Worm (Caenorhabditis elegans) whole organism, L2 larva: Measurements from ENCODE around the gene ant-1.3.
A peak's percentile ranks its signal among the peaks of the same experiment; 100 is the strongest.

Source experiments
- C34F6.9 ChIP-seq: fragments of 150-350 bp; optimal IDR thresholded peaks from 2 replicates; lab custom pipeline; 2014; ENCODE audit warnings: missing biosample characterization, missing genetic modification characterization
- F13H6.1 ChIP-seq: sonication (generic microtip); optimal IDR thresholded peaks from 2 replicates; lab custom pipeline; 2016; ENCODE audit warnings: missing genetic modification characterization, missing compliant biosample characterization
- R02D3.7 ChIP-seq: fragments of 150-350 bp; optimal IDR thresholded peaks from 2 replicates; lab custom pipeline; 2014; ENCODE audit warnings: missing biosample characterization, missing genetic modification characterization
- Y55F3AM.14 ChIP-seq: fragments of 200-800 bp; sonication (Bioruptor generic); optimal IDR thresholded peaks from 2 replicates; lab custom pipeline; 2018; ENCODE audit warnings: mild to moderate bottlenecking, missing genetic modification characterization, missing compliant biosample characterization
- ZK546.5 ChIP-seq: sonication (generic microtip); optimal IDR thresholded peaks from 2 replicates; lab custom pipeline; 2017; ENCODE audit warnings: missing biosample characterization, missing genetic modification characterization
- alr-1 ChIP-seq: fragments of 150-350 bp; optimal IDR thresholded peaks from 2 replicates; lab custom pipeline; 2014; ENCODE audit warnings: missing biosample characterization, missing genetic modification characterization
- aly-2 ChIP-seq: fragments of 150-350 bp; optimal IDR thresholded peaks from 2 replicates; lab custom pipeline; 2014; ENCODE audit warnings: missing biosample characterization, missing genetic modification characterization
- ama-1 ChIP-seq: fragments of 150-350 bp; optimal IDR thresholded peaks from 2 replicates; lab custom pipeline; 2018; ENCODE audit warnings: inconsistent platforms
- blmp-1 ChIP-seq: sonication (generic microtip); optimal IDR thresholded peaks from 2 replicates; lab custom pipeline; 2017; ENCODE audit warnings: missing genetic modification characterization, mild to moderate bottlenecking, missing compliant biosample characterization, antibody characterized with exemption, moderate library complexity; ENCODE audit not compliant: insufficient read depth
- ceh-16 ChIP-seq: fragments of 150-350 bp; optimal IDR thresholded peaks from 2 replicates; lab custom pipeline; 2014; ENCODE audit warnings: missing biosample characterization, missing genetic modification characterization
- ceh-82 ChIP-seq: fragments of 150-350 bp; optimal IDR thresholded peaks from 2 replicates; lab custom pipeline; 2014; ENCODE audit warnings: missing biosample characterization, missing genetic modification characterization
- crh-2 ChIP-seq: sonication (generic microtip); optimal IDR thresholded peaks from 2 replicates; lab custom pipeline; 2017; ENCODE audit warnings: missing biosample characterization, missing genetic modification characterization
- dmd-4 ChIP-seq: sonication (generic microtip); optimal IDR thresholded peaks from 2 replicates; lab custom pipeline; 2017; ENCODE audit warnings: missing biosample characterization, missing genetic modification characterization
- egl-27 ChIP-seq: sonication (generic microtip); optimal IDR thresholded peaks from 3 replicates; lab custom pipeline; 2017; ENCODE audit warnings: missing biosample characterization, missing genetic modification reagents, missing genetic modification characterization
- elt-1 ChIP-seq: fragments of 150-350 bp; optimal IDR thresholded peaks from 2 replicates; lab custom pipeline; 2014; ENCODE audit warnings: missing biosample characterization, missing genetic modification characterization
- elt-3 ChIP-seq: sonication (generic microtip); optimal IDR thresholded peaks from 2 replicates; lab custom pipeline; 2017; ENCODE audit warnings: missing biosample characterization, missing genetic modification characterization
- fos-1 ChIP-seq: fragments of 150-350 bp; optimal IDR thresholded peaks from 2 replicates; lab custom pipeline; 2014; ENCODE audit warnings: missing biosample characterization, missing genetic modification characterization
- gmeb-1 ChIP-seq: fragments of 150-350 bp; optimal IDR thresholded peaks from 2 replicates; lab custom pipeline; 2014; ENCODE audit warnings: missing biosample characterization, missing genetic modification characterization
- lin-11 ChIP-seq: fragments of 150-350 bp; sonication (generic microtip); optimal IDR thresholded peaks from 2 replicates; lab custom pipeline; 2014; ENCODE audit warnings: missing biosample characterization, missing genetic modification characterization, inconsistent platforms, mixed read lengths
- lin-13 ChIP-seq: fragments of 150-350 bp; optimal IDR thresholded peaks from 2 replicates; lab custom pipeline; 2014; ENCODE audit warnings: missing biosample characterization, missing genetic modification reagents, missing genetic modification characterization
- lin-39 ChIP-seq: fragments of 150-350 bp; optimal IDR thresholded peaks from 2 replicates; lab custom pipeline; 2014; ENCODE audit warnings: missing biosample characterization, missing genetic modification reagents, missing genetic modification characterization
- lsy-2 ChIP-seq, 2 experiments: fragments of 150-350 bp in 1 of 2; sonication (generic microtip) in 1 of 2; optimal IDR thresholded peaks; 2 replicates each; lab custom pipeline; 2014 to 2017; ENCODE audit warnings: missing biosample characterization in 2 of 2, missing genetic modification characterization in 2 of 2
- mab-5 ChIP-seq: fragments of 150-350 bp; optimal IDR thresholded peaks from 2 replicates; lab custom pipeline; 2014; ENCODE audit warnings: missing biosample characterization, missing genetic modification characterization
- mbf-1 ChIP-seq: sonication (generic microtip); optimal IDR thresholded peaks from 2 replicates; lab custom pipeline; 2017; ENCODE audit warnings: missing biosample characterization, missing genetic modification characterization
- mdl-1 ChIP-seq, 2 experiments: fragments of 150-350 bp in 1 of 2; sonication (generic microtip) in 1 of 2; optimal IDR thresholded peaks; 2 replicates each; lab custom pipeline; 2017; ENCODE audit warnings: missing biosample characterization in 2 of 2, missing genetic modification characterization in 2 of 2
- nhr-10 ChIP-seq: sonication (generic microtip); optimal IDR thresholded peaks from 2 replicates; lab custom pipeline; 2017; ENCODE audit warnings: missing biosample characterization, missing genetic modification characterization
- nhr-11 ChIP-seq: fragments of 150-350 bp; optimal IDR thresholded peaks from 2 replicates; lab custom pipeline; 2014; ENCODE audit warnings: missing biosample characterization, missing genetic modification characterization
- nhr-12 ChIP-seq: fragments of 150-350 bp; optimal IDR thresholded peaks from 2 replicates; lab custom pipeline; 2014; ENCODE audit warnings: missing biosample characterization, missing genetic modification characterization
- nhr-129 ChIP-seq: fragments of 150-350 bp; optimal IDR thresholded peaks from 2 replicates; lab custom pipeline; 2014; ENCODE audit warnings: missing biosample characterization, missing genetic modification characterization
- nhr-21 ChIP-seq: fragments of 150-350 bp; optimal IDR thresholded peaks from 2 replicates; lab custom pipeline; 2014; ENCODE audit warnings: missing biosample characterization, missing genetic modification characterization
- nhr-23 ChIP-seq: fragments of 150-350 bp; optimal IDR thresholded peaks from 2 replicates; lab custom pipeline; 2014; ENCODE audit warnings: missing biosample characterization, missing genetic modification reagents, missing genetic modification characterization
- nhr-237 ChIP-seq: fragments of 150-350 bp; optimal IDR thresholded peaks from 2 replicates; lab custom pipeline; 2014; ENCODE audit warnings: missing biosample characterization, missing genetic modification characterization
- nhr-25 ChIP-seq: fragments of 150-350 bp; sonication (generic microtip); optimal IDR thresholded peaks from 3 replicates; lab custom pipeline; 2014; ENCODE audit warnings: missing biosample characterization, missing genetic modification characterization
- nhr-6 ChIP-seq: fragments of 150-350 bp; optimal IDR thresholded peaks from 2 replicates; lab custom pipeline; 2014; ENCODE audit warnings: missing biosample characterization, missing genetic modification characterization
- nhr-77 ChIP-seq: fragments of 150-350 bp; optimal IDR thresholded peaks from 2 replicates; lab custom pipeline; 2014; ENCODE audit warnings: missing biosample characterization, missing genetic modification characterization
- peb-1 ChIP-seq: fragments of 150-350 bp; optimal IDR thresholded peaks from 2 replicates; lab custom pipeline; 2014; ENCODE audit warnings: missing biosample characterization, missing genetic modification characterization
- sem-4 ChIP-seq: fragments of 150-350 bp; optimal IDR thresholded peaks from 2 replicates; lab custom pipeline; 2014; ENCODE audit warnings: missing biosample characterization, missing genetic modification reagents, missing genetic modification characterization
- skn-1 ChIP-seq: sonication (generic microtip); optimal IDR thresholded peaks from 2 replicates; lab custom pipeline; 2017; ENCODE audit warnings: missing biosample characterization, missing genetic modification characterization
- sma-3 ChIP-seq: sonication (generic microtip); optimal IDR thresholded peaks from 2 replicates; lab custom pipeline; 2016; ENCODE audit warnings: missing genetic modification reagents, missing genetic modification characterization, missing compliant biosample characterization
- sma-9 ChIP-seq, 2 experiments: fragments of 150-350 bp in 1 of 2; sonication (generic microtip) in 1 of 2; optimal IDR thresholded peaks; 2 replicates each; lab custom pipeline; 2014 to 2016; ENCODE audit warnings: missing genetic modification characterization in 2 of 2, mild to moderate bottlenecking in 1 of 2, missing biosample characterization in 1 of 2, missing compliant biosample characterization in 1 of 2, missing genetic modification reagents in 1 of 2, moderate library complexity in 1 of 2
- unc-39 ChIP-seq: fragments of 150-350 bp; optimal IDR thresholded peaks from 2 replicates; lab custom pipeline; 2014; ENCODE audit warnings: missing biosample characterization, missing genetic modification characterization
- unc-55 ChIP-seq: fragments of 150-350 bp; sonication (generic microtip); optimal IDR thresholded peaks from 3 replicates; lab custom pipeline; 2014; ENCODE audit warnings: missing biosample characterization, missing genetic modification reagents, missing genetic modification characterization
- unc-62 ChIP-seq: fragments of 150-350 bp; optimal IDR thresholded peaks from 2 replicates; lab custom pipeline; 2014; ENCODE audit warnings: missing biosample characterization, missing genetic modification reagents, missing genetic modification characterization
- zag-1 ChIP-seq: fragments of 150-350 bp; optimal IDR thresholded peaks from 2 replicates; lab custom pipeline; 2014; ENCODE audit warnings: missing biosample characterization, missing genetic modification characterization
- ztf-11 ChIP-seq: sonication (generic microtip); optimal IDR thresholded peaks from 2 replicates; lab custom pipeline; 2017; ENCODE audit warnings: missing biosample characterization, missing genetic modification characterization
- ztf-4 ChIP-seq: fragments of 150-350 bp; optimal IDR thresholded peaks from 2 replicates; lab custom pipeline; 2014; ENCODE audit warnings: missing biosample characterization, missing genetic modification characterization

Gene ant-1.3

ce11 chrIV:9724948-9725347 lies 15.8 kb upstream of the ant-1.3 start, which contains the start of the genes nhr-138 and C28D4.18:
Gene nhr-138 (plus strand): TSS chrIV:9725251.
Gene C28D4.18 (plus strand): TSS chrIV:9725280.
- TF ChIP-seq ama-1 (no peak), nhr-129 (tag; lab: Kevin White, UChicago) (no peak), aly-2 (no peak), mbf-1 (tag; lab: Kevin White, UChicago) (no peak), lin-11 (tag; lab: Kevin White, UChicago) (no peak), nhr-23 (tag; lab: Kevin White, UChicago) (no peak), nhr-21 (tag; lab: Kevin White, UChicago) (no peak), C34F6.9 (tag; lab: Kevin White, UChicago) (no peak), nhr-11 (tag; lab: Kevin White, UChicago) (no peak), mab-5 (tag; lab: Kevin White, UChicago) (no peak), alr-1 (tag; lab: Kevin White, UChicago) (no peak), F13H6.1 (tag; lab: Kevin White, UChicago) (no peak), nhr-77 (tag; lab: Kevin White, UChicago) (no peak)
- TF ChIP-seq, all 48 proteins: peak for 0

- TF ChIP-seq sma-9 (GFP tag; optimal IDR thresholded peaks at IDR 0.05; lab: Kevin White, UChicago) (peak; percentile 64), sma-9 (tag; optimal IDR thresholded peaks at IDR 0.05; lab: Kevin White, UChicago) (no peak), elt-1 (tag; lab: Kevin White, UChicago) (peak; percentile 55), nhr-25 (peak; percentile 41), ztf-4 (no peak)
These were observed 14.1 kb upstream of the ant-1.3 start for ce11 chrIV:9723185-9723584.

ce11 chrIV:9718396-9718795 lies 9.3 kb upstream of the ant-1.3 start:
- no peak for TF ChIP-seq skn-1 (tag; lab: Kevin White, UChicago)
- TF ChIP-seq aly-2: no peak
- TF ChIP-seq ztf-11 (tag; lab: Kevin White, UChicago): no peak
- TF ChIP-seq ZK546.5 (tag; lab: Kevin White, UChicago): no peak
- peak; percentile 92 for TF ChIP-seq sma-9 (GFP tag; optimal IDR thresholded peaks at IDR 0.05; lab: Kevin White, UChicago)
- no peak for TF ChIP-seq sma-9 (tag; optimal IDR thresholded peaks at IDR 0.05; lab: Kevin White, UChicago)
- TF ChIP-seq fos-1 (tag; lab: Kevin White, UChicago): peak; percentile 92
- TF ChIP-seq nhr-237 (tag; lab: Kevin White, UChicago): no peak
- peak; percentile 9 for TF ChIP-seq nhr-6 (tag; lab: Kevin White, UChicago)
- TF ChIP-seq mbf-1 (tag; lab: Kevin White, UChicago): no peak
- TF ChIP-seq mab-5 (tag; lab: Kevin White, UChicago): peak; percentile 5
- peak; percentile 48 for TF ChIP-seq zag-1 (tag; lab: Kevin White, UChicago)
- TF ChIP-seq nhr-12 (tag; lab: Kevin White, UChicago): no peak
- TF ChIP-seq nhr-21 (tag; lab: Kevin White, UChicago): peak; percentile 62
- peak in 1 of 2 experiments; percentile 63 for TF ChIP-seq mdl-1 (tag; optimal IDR thresholded peaks at IDR 0.05; lab: Kevin White, UChicago)
- TF ChIP-seq nhr-11 (tag; lab: Kevin White, UChicago): no peak
- TF ChIP-seq nhr-129 (tag; lab: Kevin White, UChicago): peak; percentile 82
- TF ChIP-seq sma-3 (GFP tag; lab: Kevin White, UChicago): peak; percentile 67
- TF ChIP-seq nhr-10 (tag; lab: Kevin White, UChicago): no peak
- TF ChIP-seq lin-13 (GFP tag; lab: Kevin White, UChicago): peak; percentile 75
- TF ChIP-seq ama-1: peak; percentile 41
- TF ChIP-seq F13H6.1 (tag; lab: Kevin White, UChicago): peak; percentile 89
- TF ChIP-seq egl-27 (tag; lab: Kevin White, UChicago): peak; percentile 44
- peak; percentile 49 for TF ChIP-seq blmp-1 (tag; lab: Kevin White, UChicago)
- TF ChIP-seq lsy-2 (tag; optimal IDR thresholded peaks at IDR 0.05; lab: Kevin White, UChicago): peak; percentile 8 to 65
- TF ChIP-seq lin-11 (tag; lab: Kevin White, UChicago): peak; percentile 55
- TF ChIP-seq ztf-4: peak; percentile 23
- TF ChIP-seq crh-2: peak; percentile 82
- TF ChIP-seq unc-39 (tag; lab: Kevin White, UChicago): no peak
- TF ChIP-seq unc-55 (GFP tag; lab: Kevin White, UChicago): peak; percentile 67
- TF ChIP-seq unc-62 (GFP tag; lab: Kevin White, UChicago): no peak
- TF ChIP-seq Y55F3AM.14 (GFP tag; lab: Kevin White, UChicago): peak; percentile 68
- TF ChIP-seq gmeb-1 (tag; lab: Kevin White, UChicago): peak; percentile 23
- TF ChIP-seq peb-1 (tag; lab: Kevin White, UChicago): no peak
- no peak for TF ChIP-seq R02D3.7 (tag; lab: Kevin White, UChicago)
- no peak for TF ChIP-seq alr-1 (tag; lab: Kevin White, UChicago)
- TF ChIP-seq elt-1 (tag; lab: Kevin White, UChicago): no peak
- TF ChIP-seq sem-4 (tag; lab: Kevin White, UChicago): peak; percentile 87
- no peak for TF ChIP-seq elt-3 (tag; lab: Kevin White, UChicago)
- peak; percentile 45 for TF ChIP-seq ceh-16 (tag; lab: Kevin White, UChicago)
- TF ChIP-seq dmd-4 (tag; lab: Kevin White, UChicago): no peak
- peak; percentile 83 for TF ChIP-seq C34F6.9 (tag; lab: Kevin White, UChicago)
- TF ChIP-seq nhr-25: peak; percentile 66
- no peak for TF ChIP-seq lin-39 (tag; lab: Kevin White, UChicago)
- no peak for TF ChIP-seq ceh-82 (tag; lab: Kevin White, UChicago)
